Worm (Caenorhabditis elegans) whole organism, L3 larva: ENCODE measurements around the gene H06I04.3.

Source experiments
- ZK546.5 ChIP-seq: sonication (generic microtip); optimal IDR thresholded peaks from 2 replicates; lab custom pipeline; 2017; ENCODE audit warnings: missing biosample characterization, missing genetic modification characterization
- ama-1 ChIP-seq: fragments of 150-350 bp; optimal IDR thresholded peaks from 2 replicates; lab custom pipeline; 2018
- elt-1 ChIP-seq: fragments of 150-350 bp; optimal IDR thresholded peaks from 2 replicates; lab custom pipeline; 2014; ENCODE audit warnings: missing biosample characterization, missing genetic modification characterization
- fkh-10 ChIP-seq: sonication (generic microtip); optimal IDR thresholded peaks from 2 replicates; lab custom pipeline; 2017; ENCODE audit warnings: missing biosample characterization, missing genetic modification reagents, missing genetic modification characterization
- nhr-12 ChIP-seq: fragments of 150-350 bp; optimal IDR thresholded peaks from 2 replicates; lab custom pipeline; 2014; ENCODE audit warnings: missing biosample characterization, missing genetic modification characterization
- nhr-237 ChIP-seq: fragments of 150-350 bp; optimal IDR thresholded peaks from 2 replicates; lab custom pipeline; 2014; ENCODE audit warnings: missing biosample characterization, missing genetic modification characterization
- nhr-25 ChIP-seq: sonication (generic microtip); optimal IDR thresholded peaks from 2 replicates; lab custom pipeline; 2017; ENCODE audit warnings: missing biosample characterization, missing genetic modification characterization
- nhr-67 ChIP-seq: fragments of 150-350 bp; optimal IDR thresholded peaks from 2 replicates; lab custom pipeline; 2014; ENCODE audit warnings: missing biosample characterization, missing genetic modification characterization
- skn-1 ChIP-seq: fragments of 150-350 bp; optimal IDR thresholded peaks from 2 replicates; lab custom pipeline; 2014; ENCODE audit warnings: missing biosample characterization, missing genetic modification characterization
- tbx-2 ChIP-seq: sonication (generic microtip); optimal IDR thresholded peaks from 2 replicates; lab custom pipeline; 2016; ENCODE audit warnings: mild to moderate bottlenecking, missing genetic modification characterization, missing compliant biosample characterization
- unc-39 ChIP-seq: sonication (generic microtip); optimal IDR thresholded peaks from 4 replicates; lab custom pipeline; 2017; ENCODE audit warnings: missing biosample characterization, missing genetic modification characterization
- unc-62 ChIP-seq: fragments of 150-350 bp; sonication (generic microtip); optimal IDR thresholded peaks from 4 replicates; lab custom pipeline; 2014; ENCODE audit warnings: missing biosample characterization, missing genetic modification reagents, missing genetic modification characterization
- zag-1 ChIP-seq: fragments of 150-350 bp; optimal IDR thresholded peaks from 2 replicates; lab custom pipeline; 2014; ENCODE audit warnings: missing biosample characterization, missing genetic modification characterization

ce11 chrIII:3103905-3104360 lies 33.6 kb downstream of the H06I04.3 start, which contains the start of gene Y53G8B.2:
- TF ChIP-seq zag-1 (tag; lab: Kevin White, UChicago) = no peak
- no peak for TF ChIP-seq ama-1 (lab: Kevin White, UChicago)
- TF ChIP-seq fkh-10 = no peak
- no peak for TF ChIP-seq nhr-237
- no peak for TF ChIP-seq unc-62 (GFP tag; lab: Kevin White, UChicago)
- TF ChIP-seq nhr-25 = no peak
- no peak for TF ChIP-seq elt-1 (tag; lab: Kevin White, UChicago)
- TF ChIP-seq tbx-2 (tag; lab: Kevin White, UChicago) = no peak
- TF ChIP-seq unc-39 (tag; lab: Kevin White, UChicago) = no peak
- TF ChIP-seq nhr-12 = no peak
- TF ChIP-seq skn-1 (tag; lab: Kevin White, UChicago) = no peak
- TF ChIP-seq ZK546.5 (tag; lab: Kevin White, UChicago) = no peak
- no peak for TF ChIP-seq nhr-67
